Fruit fly (Drosophila melanogaster) whole organism, wandering third instar larva: ENCODE results near the gene lsn.

Source experiments
- Abd-B ChIP-seq: fragments of >200 bp; optimal IDR thresholded peaks from 2 replicates; lab custom pipeline; 2017; ENCODE audit warnings: missing biosample characterization, missing genetic modification characterization
- GATAd ChIP-seq: sonication (Bioruptor generic); optimal IDR thresholded peaks from 2 replicates; lab custom pipeline; 2016; ENCODE audit warnings: missing biosample characterization, missing genetic modification characterization
- Mio ChIP-seq: sonication (Bioruptor generic); optimal IDR thresholded peaks from 2 replicates; lab custom pipeline; 2016; ENCODE audit warnings: missing biosample characterization, missing genetic modification characterization
- Sp1 ChIP-seq: fragments of 200-800 bp; sonication (Bioruptor generic); optimal IDR thresholded peaks from 3 replicates; lab custom pipeline; 2019; ENCODE audit warnings: missing biosample characterization, mild to moderate bottlenecking, missing genetic modification characterization, moderate library complexity
- br ChIP-seq: fragments of 200-800 bp; sonication (Bioruptor generic); optimal IDR thresholded peaks from 2 replicates; lab custom pipeline; 2016; ENCODE audit warnings: missing biosample characterization, missing genetic modification characterization
- brk ChIP-seq: fragments of 200-800 bp; sonication (Bioruptor generic); optimal IDR thresholded peaks from 2 replicates; lab custom pipeline; 2016; ENCODE audit warnings: missing biosample characterization, mild to moderate bottlenecking, missing genetic modification characterization
- psq ChIP-seq: fragments of 200-800 bp; sonication (Bioruptor generic); optimal IDR thresholded peaks from 3 replicates; lab custom pipeline; 2017; ENCODE audit warnings: missing biosample characterization, mild to moderate bottlenecking, missing genetic modification characterization, moderate library complexity

- TF ChIP-seq Sp1 (GFP tag; lab: Kevin White, UChicago) (peak; percentile 96), Mio (GFP tag; lab: Kevin White, UChicago) (no peak), br (GFP tag; lab: Kevin White, UChicago) (peak; percentile 95), psq (peak; percentile 93), GATAd (GFP tag; lab: Kevin White, UChicago) (no peak), Abd-B (GFP tag; lab: Kevin White, UChicago) (no peak), brk (GFP tag; lab: Kevin White, UChicago) (peak; percentile 82)
Measured at dm6 chr3R:21848987-21849442, 16.0 kb upstream of the lsn start.
